Worm (Caenorhabditis elegans): Measurements from ENCODE around the gene F26G1.11.

DNA sequence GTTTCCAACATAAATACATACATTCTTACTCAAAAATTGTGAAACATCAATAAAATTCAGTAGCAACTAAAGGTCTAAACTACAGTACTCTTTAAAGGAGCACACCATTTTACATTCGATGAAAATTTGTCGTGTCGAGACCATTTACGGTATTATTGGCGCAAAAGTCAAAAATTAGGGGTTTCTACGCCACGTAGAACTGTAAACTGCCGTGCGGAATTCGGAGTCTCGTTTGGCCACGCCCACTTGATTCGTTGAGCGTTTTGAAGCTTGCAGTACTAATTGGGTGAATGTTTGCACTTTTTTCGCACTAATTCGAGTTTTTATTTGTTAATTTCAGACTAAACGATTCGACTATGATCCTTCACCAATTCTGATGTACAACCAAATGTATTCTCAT is 13.8 kb downstream of the F26G1.11 start:
- TF ChIP-seq F55B11.4 (tag; optimal IDR thresholded peaks at IDR 0.05; ENCODE audit: borderline replicate concordance, insufficient read depth) (no peak), unc-62 (GFP tag; optimal IDR thresholded peaks at IDR 0.05) (no peak), lin-35 (GFP tag; optimal IDR thresholded peaks at IDR 0.05) (no peak), tbp1 (GFP tag; optimal IDR thresholded peaks at IDR 0.05) (no peak), F33H1.4 (GFP tag; IDR thresholded peaks at IDR 0.05) (no peak), hlh-26 (GFP tag; conservative IDR thresholded peaks at IDR 0.05) (no peak), ceh-100 (GFP tag; IDR thresholded peaks at IDR 0.05) (no peak), T07F8.4 (tag; optimal IDR thresholded peaks at IDR 0.05) (no peak), F57A8.1 (GFP tag; optimal IDR thresholded peaks at IDR 0.05) (no peak), snpc-4 (GFP tag; optimal IDR thresholded peaks at IDR 0.05) (no peak), snpc-4 (tag; optimal IDR thresholded peaks at IDR 0.05) (no peak), cebp-2 (GFP tag; IDR thresholded peaks at IDR 0.05) (no peak), ztf-18 (tag; optimal IDR thresholded peaks at IDR 0.05) (no peak), pha-4 (tag; optimal IDR thresholded peaks at IDR 0.05) (no peak)

Data from whole organism, young adult.